Worm (Caenorhabditis elegans) whole organism, young adult: ENCODE results near the gene hil-1.

Experiments
- B0019.2 ChIP-seq: fragments of 200-800 bp; sonication (Bioruptor generic); conservative IDR thresholded peaks from 2 replicates; pipeline ENCODE4 v1.3.6; 2022; ENCODE audit warnings: missing genetic modification reagents, missing genetic modification characterization, missing compliant biosample characterization
- B0035.1 ChIP-seq: sonication (generic microtip); optimal IDR thresholded peaks from 2 replicates; lab custom pipeline; 2016; ENCODE audit warnings: missing genetic modification characterization, mild to moderate bottlenecking, missing compliant biosample characterization, missing genotype, missing genetic modification reagents
- C17E4.6 ChIP-seq: fragments of 200-800 bp; sonication (Bioruptor generic); IDR thresholded peaks from 2 replicates; pipeline ENCODE4 v1.3.6; 2022; ENCODE audit warnings: missing genetic modification reagents, missing genetic modification characterization, missing compliant biosample characterization
- F22D6.2 ChIP-seq: sonication (generic microtip); optimal IDR thresholded peaks from 2 replicates; lab custom pipeline; 2016; ENCODE audit warnings: mild to moderate bottlenecking, missing genetic modification characterization, missing compliant biosample characterization
- F33H1.4 ChIP-seq: fragments of 200-800 bp; sonication (Bioruptor generic); IDR thresholded peaks from 2 replicates; pipeline ENCODE4 v1.3.6; 2022; ENCODE audit warnings: missing genetic modification reagents, missing genetic modification characterization, missing compliant biosample characterization
- F39B2.1 ChIP-seq: fragments of 200-800 bp; sonication (Bioruptor generic); IDR thresholded peaks from 2 replicates; pipeline ENCODE4 v1.3.6; 2022; ENCODE audit warnings: missing genetic modification reagents, missing genetic modification characterization, missing compliant biosample characterization
- Y53F4B.3 ChIP-seq: fragments of 200-800 bp; sonication (Bioruptor generic); IDR thresholded peaks from 2 replicates; pipeline ENCODE4 v1.3.6; 2022; ENCODE audit warnings: missing genetic modification reagents, missing genetic modification characterization, missing compliant biosample characterization
- Y53G8AR.9 ChIP-seq: fragments of 200-800 bp; sonication (Bioruptor generic); conservative IDR thresholded peaks from 2 replicates; pipeline ENCODE4 v1.3.6; 2022; ENCODE audit warnings: missing genetic modification reagents, missing genetic modification characterization, missing compliant biosample characterization
- Y67H2A.10 ChIP-seq: fragments of 200-800 bp; sonication (Bioruptor generic); conservative IDR thresholded peaks from 2 replicates; pipeline ENCODE4 v1.3.6; 2022; ENCODE audit warnings: missing genetic modification reagents, missing genetic modification characterization, missing compliant biosample characterization
- Y95B8A.8 ChIP-seq: fragments of 200-800 bp; sonication (Bioruptor generic); IDR thresholded peaks from 2 replicates; pipeline ENCODE4 v1.3.6; 2022; ENCODE audit warnings: missing genetic modification reagents, missing genetic modification characterization, missing compliant biosample characterization
- ZK185.1 ChIP-seq: sonication (generic microtip); optimal IDR thresholded peaks from 2 replicates; lab custom pipeline; 2016; ENCODE audit warnings: mild to moderate bottlenecking, missing genetic modification characterization, missing compliant biosample characterization; ENCODE audit not compliant: poor library complexity, severe bottlenecking
- ama-1 ChIP-seq, 3 experiments: fragments of 150-350 bp in 1 of 3; sonication (generic microtip) in 2 of 3; optimal IDR thresholded peaks; 2 replicates each; lab custom pipeline; 2014 to 2018; ENCODE audit warnings: missing biosample characterization in 2 of 3, missing genetic modification characterization in 2 of 3, missing genetic modification reagents in 2 of 3
- athp-1 ChIP-seq: sonication (generic microtip); optimal IDR thresholded peaks from 2 replicates; lab custom pipeline; 2017; ENCODE audit warnings: mild to moderate bottlenecking, missing genetic modification characterization, missing compliant biosample characterization
- attf-3 ChIP-seq: fragments of 200-800 bp; sonication (Bioruptor generic); conservative IDR thresholded peaks from 2 replicates; pipeline ENCODE4 v1.3.6; 2022; ENCODE audit warnings: missing genetic modification reagents, missing genetic modification characterization, missing compliant biosample characterization
- attf-6 ChIP-seq: fragments of 200-800 bp; sonication (Bioruptor generic); IDR thresholded peaks from 2 replicates; pipeline ENCODE4 v1.3.6; 2022; ENCODE audit warnings: missing genetic modification reagents, missing genetic modification characterization, missing compliant biosample characterization
- bed-1 ChIP-seq: fragments of 200-800 bp; sonication (Bioruptor generic); IDR thresholded peaks from 2 replicates; pipeline ENCODE4 v1.3.6; 2022; ENCODE audit warnings: missing genetic modification reagents, missing genetic modification characterization, missing compliant biosample characterization
- ceh-100 ChIP-seq: fragments of 200-800 bp; sonication (Bioruptor generic); IDR thresholded peaks from 2 replicates; pipeline ENCODE4 v1.3.6; 2022; ENCODE audit warnings: missing genetic modification reagents, missing genetic modification characterization, missing compliant biosample characterization
- die-1 ChIP-seq: sonication (generic microtip); optimal IDR thresholded peaks from 2 replicates; lab custom pipeline; 2016; ENCODE audit warnings: missing genotype, mild to moderate bottlenecking, missing genetic modification characterization, missing compliant biosample characterization
- dpl-1 ChIP-seq: fragments of 150-350 bp; optimal IDR thresholded peaks from 2 replicates; lab custom pipeline; 2014; ENCODE audit warnings: missing biosample characterization, missing genetic modification reagents, missing genetic modification characterization
- efl-1 ChIP-seq: fragments of 150-350 bp; optimal IDR thresholded peaks from 2 replicates; lab custom pipeline; 2014; ENCODE audit warnings: missing biosample characterization, missing genetic modification reagents, missing genetic modification characterization
- egl-44 ChIP-seq: fragments of 200-800 bp; sonication (Bioruptor generic); IDR thresholded peaks from 2 replicates; pipeline ENCODE4 v1.3.6; 2022; ENCODE audit warnings: missing genetic modification reagents, missing genetic modification characterization, missing compliant biosample characterization
- egrh-3 ChIP-seq: fragments of 200-800 bp; sonication (Bioruptor generic); IDR thresholded peaks from 2 replicates; pipeline ENCODE4 v1.3.6; 2022; ENCODE audit warnings: missing genetic modification reagents, missing genetic modification characterization, missing compliant biosample characterization
- ekl-4 ChIP-seq: fragments of 200-800 bp; sonication (Bioruptor generic); IDR thresholded peaks from 2 replicates; pipeline ENCODE4 v1.3.6; 2022; ENCODE audit warnings: missing genetic modification reagents, missing genetic modification characterization, missing compliant biosample characterization
- him-1 ChIP-seq: sonication (generic microtip); optimal IDR thresholded peaks from 2 replicates; lab custom pipeline; 2016; ENCODE audit warnings: missing genotype, missing genetic modification reagents, missing genetic modification characterization, missing compliant biosample characterization
- hmg-1.2 ChIP-seq: fragments of 200-800 bp; sonication (Bioruptor generic); IDR thresholded peaks from 2 replicates; pipeline ENCODE4 v1.3.6; 2022; ENCODE audit warnings: missing genetic modification reagents, missing genetic modification characterization, missing compliant biosample characterization
- hrde-1 ChIP-seq: sonication (generic microtip); optimal IDR thresholded peaks from 2 replicates; lab custom pipeline; 2016; ENCODE audit warnings: missing genetic modification characterization, mild to moderate bottlenecking, missing compliant biosample characterization, moderate library complexity, missing genotype, missing genetic modification reagents, borderline replicate concordance
- hsf-1 ChIP-seq: fragments of 200-800 bp; sonication (Bioruptor generic); IDR thresholded peaks from 2 replicates; pipeline ENCODE4 v1.3.6; 2022; ENCODE audit warnings: missing genetic modification reagents, missing genetic modification characterization, missing compliant biosample characterization
- lin-40 ChIP-seq: sonication (generic microtip); optimal IDR thresholded peaks from 2 replicates; lab custom pipeline; 2016; ENCODE audit warnings: missing genetic modification characterization, mild to moderate bottlenecking, missing compliant biosample characterization, missing genotype, missing genetic modification reagents
- lin-54 ChIP-seq: fragments of 200-800 bp; sonication (Bioruptor generic); optimal IDR thresholded peaks from 2 replicates; lab custom pipeline; 2018; ENCODE audit warnings: mild to moderate bottlenecking, missing genetic modification characterization, missing compliant biosample characterization
- lir-1 ChIP-seq: fragments of 200-800 bp; sonication (Bioruptor generic); conservative IDR thresholded peaks from 2 replicates; pipeline ENCODE4 v1.3.6; 2022; ENCODE audit warnings: missing genetic modification reagents, missing genetic modification characterization, missing compliant biosample characterization
- lsl-1 ChIP-seq: fragments of 200-800 bp; sonication (Bioruptor generic); optimal IDR thresholded peaks from 2 replicates; lab custom pipeline; 2018; ENCODE audit warnings: mild to moderate bottlenecking, missing genetic modification characterization, moderate library complexity, missing compliant biosample characterization
- madf-10 ChIP-seq: sonication (generic microtip); optimal IDR thresholded peaks from 2 replicates; lab custom pipeline; 2016; ENCODE audit warnings: mild to moderate bottlenecking, missing genetic modification characterization, missing compliant biosample characterization
- madf-6 ChIP-seq: fragments of 200-800 bp; sonication (Bioruptor generic); IDR thresholded peaks from 2 replicates; pipeline ENCODE4 v1.3.6; 2022; ENCODE audit warnings: missing genetic modification reagents, missing genetic modification characterization, missing compliant biosample characterization
- mcd-1 ChIP-seq: fragments of 200-800 bp; sonication (Bioruptor generic); IDR thresholded peaks from 2 replicates; pipeline ENCODE4 v1.3.6; 2022; ENCODE audit warnings: missing genetic modification reagents, missing genetic modification characterization, missing compliant biosample characterization
- mes-4 ChIP-seq: sonication (generic microtip); optimal IDR thresholded peaks from 2 replicates; lab custom pipeline; 2016; ENCODE audit warnings: missing genotype, missing genetic modification characterization, missing compliant biosample characterization
- nhr-90 ChIP-seq: sonication (generic microtip); optimal IDR thresholded peaks from 2 replicates; lab custom pipeline; 2016; ENCODE audit warnings: missing genotype, mild to moderate bottlenecking, missing genetic modification characterization, missing compliant biosample characterization
- pbrm-1 ChIP-seq: fragments of 200-800 bp; sonication (Bioruptor generic); IDR thresholded peaks from 2 replicates; pipeline ENCODE4 v1.3.6; 2022; ENCODE audit warnings: missing genetic modification reagents, missing genetic modification characterization, missing compliant biosample characterization
- rcor-1 ChIP-seq: fragments of 200-800 bp; sonication (Bioruptor generic); IDR thresholded peaks from 2 replicates; pipeline ENCODE4 v1.3.6; 2022; ENCODE audit warnings: missing genetic modification reagents, missing genetic modification characterization, missing compliant biosample characterization
- repo-1 ChIP-seq: sonication (generic microtip); optimal IDR thresholded peaks from 2 replicates; lab custom pipeline; 2017; ENCODE audit warnings: mild to moderate bottlenecking, missing genetic modification characterization, missing compliant biosample characterization
- snpc-1.1 ChIP-seq: sonication (generic microtip); optimal IDR thresholded peaks from 2 replicates; lab custom pipeline; 2017; ENCODE audit warnings: missing genetic modification characterization, mild to moderate bottlenecking, missing compliant biosample characterization, antibody characterized with exemption, moderate library complexity, missing genotype, missing genetic modification reagents; ENCODE audit not compliant: insufficient read depth
- snpc-1.3 ChIP-seq: sonication (generic microtip); optimal IDR thresholded peaks from 2 replicates; lab custom pipeline; 2017; ENCODE audit warnings: missing genetic modification characterization, mild to moderate bottlenecking, missing compliant biosample characterization, antibody characterized with exemption, moderate library complexity, missing genotype, missing genetic modification reagents; ENCODE audit not compliant: insufficient read depth
- snpc-4 ChIP-seq, 5 experiments: fragments of 150-350 bp in 1 of 5; sonication (generic microtip) in 4 of 5; optimal IDR thresholded peaks; 2 replicates each; lab custom pipeline; 2014 to 2018; ENCODE audit warnings: missing genetic modification characterization in 5 of 5, missing biosample characterization in 3 of 5, antibody characterized with exemption in 2 of 5, mild to moderate bottlenecking in 2 of 5, missing compliant biosample characterization in 2 of 5, missing genotype in 2 of 5, moderate library complexity in 2 of 5, missing genetic modification reagents in 1 of 5
- tlf-1 ChIP-seq: fragments of 200-800 bp; sonication (Bioruptor generic); optimal IDR thresholded peaks from 2 replicates; lab custom pipeline; 2018; ENCODE audit warnings: mild to moderate bottlenecking, missing genetic modification characterization, missing compliant biosample characterization
- ztf-6 ChIP-seq: fragments of 200-800 bp; sonication (Bioruptor generic); IDR thresholded peaks from 2 replicates; pipeline ENCODE4 v1.3.6; 2022; ENCODE audit warnings: missing genetic modification reagents, missing genetic modification characterization, missing compliant biosample characterization

Gene hil-1

ce11 chrV:14990843-14991242 lies 41.3 kb downstream of the hil-1 start, which contains the start of the genes cdt-2 and T01C3.2:
Gene cdt-2, minus strand, starts transcription at chrV:14991126.
Gene T01C3.2, plus strand, starts transcription at chrV:14991168.
- TF ChIP-seq nhr-90 (tag; lab: Kevin White, UChicago) = no peak
- no peak for TF ChIP-seq Y53G8AR.9 (GFP tag; lab: Robert Waterston, UW)
- TF ChIP-seq attf-3 (GFP tag; lab: Robert Waterston, UW) = peak; percentile 91
- peak; percentile 32 for TF ChIP-seq efl-1

DNA sequence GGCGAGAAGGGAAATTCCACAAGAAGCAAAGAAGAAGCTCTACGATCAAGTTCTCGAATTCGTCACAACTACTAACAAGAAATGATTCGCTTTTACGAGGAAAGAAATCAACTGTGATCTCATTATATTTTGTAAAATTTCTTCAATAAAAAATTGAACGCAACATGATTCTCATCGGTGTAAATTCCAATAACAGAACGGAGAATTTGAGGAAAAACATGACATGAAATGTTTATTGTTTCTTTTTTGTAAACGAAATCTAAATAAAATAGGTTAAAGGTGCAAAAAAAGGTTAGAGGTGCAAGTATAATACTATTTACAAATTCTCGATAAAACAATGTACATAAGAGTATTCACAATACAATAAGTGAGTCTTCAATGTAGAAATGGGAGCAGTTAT lies 41.9 kb downstream of the hil-1 start:
- TF ChIP-seq Y95B8A.8 (peak; percentile 91), madf-10 (tag; lab: Kevin White, UChicago) (no peak), hrde-1 (tag; lab: Kevin White, UChicago) (peak; percentile 89), Y53F4B.3 (GFP tag; lab: Robert Waterston, UW) (no peak), attf-6 (GFP tag; lab: Robert Waterston, UW) (peak; percentile 84), B0019.2 (GFP tag; lab: Robert Waterston, UW) (no peak), ZK185.1 (tag; lab: Kevin White, UChicago) (no peak), repo-1 (tag; lab: Kevin White, UChicago) (peak; percentile 11), F33H1.4 (GFP tag; lab: Robert Waterston, UW) (0 out of 2 replicates have a peak, but pooled peaks have one; percentile 23), ekl-4 (GFP tag; lab: Robert Waterston, UW) (peak; percentile 72), snpc-1.3 (tag; lab: Kevin White, UChicago) (peak; percentile 85), bed-1 (GFP tag; lab: Robert Waterston, UW) (no peak), ama-1 (optimal IDR thresholded peaks at IDR 0.05; lab: Kevin White, UChicago) (no peak), ama-1 (GFP tag; optimal IDR thresholded peaks at IDR 0.05; lab: Kevin White, UChicago) (peak in 1 of 2 experiments; percentile 49), mes-4 (no peak), lir-1 (GFP tag; lab: Robert Waterston, UW) (no peak), pbrm-1 (GFP tag; lab: Robert Waterston, UW) (0 out of 2 replicates have a peak, but pooled peaks have one; percentile 13), F39B2.1 (GFP tag; lab: Robert Waterston, UW) (0 out of 2 replicates have a peak, but pooled peaks have one; percentile 43), madf-6 (peak; percentile 76), F22D6.2 (tag; lab: Kevin White, UChicago) (no peak), lin-54 (GFP tag; lab: Kevin White, UChicago) (peak; percentile 51), C17E4.6 (GFP tag; lab: Robert Waterston, UW) (0 out of 2 replicates have a peak, but pooled peaks have one; percentile 44), die-1 (peak; percentile 50), Y67H2A.10 (GFP tag; lab: Robert Waterston, UW) (no peak), rcor-1 (GFP tag; lab: Robert Waterston, UW) (peak; percentile 69), Y53G8AR.9 (GFP tag; lab: Robert Waterston, UW) (peak; percentile 83; the same call in 1 of the 2 replicates), egrh-3 (GFP tag; lab: Robert Waterston, UW) (no peak), ceh-100 (GFP tag; lab: Robert Waterston, UW) (peak; percentile 56; the same call in 1 of the 2 replicates), dpl-1 (GFP tag; lab: Kevin White, UChicago) (no peak), him-1 (tag; lab: Kevin White, UChicago) (no peak), snpc-1.1 (tag; lab: Kevin White, UChicago) (peak; percentile 14), ztf-6 (GFP tag; lab: Robert Waterston, UW) (no peak), lin-40 (tag; lab: Kevin White, UChicago) (no peak), efl-1 (peak; percentile 6), B0035.1 (no peak), hmg-1.2 (GFP tag; lab: Robert Waterston, UW) (peak; percentile 12; the same call in 1 of the 2 replicates), egl-44 (GFP tag; lab: Robert Waterston, UW) (peak; percentile 44; the same call in 1 of the 2 replicates), lsl-1 (GFP tag; lab: Kevin White, UChicago) (peak; percentile 46), tlf-1 (GFP tag; lab: Kevin White, UChicago) (no peak), hsf-1 (GFP tag; lab: Robert Waterston, UW) (peak; percentile 79), athp-1 (tag; lab: Kevin White, UChicago) (peak; percentile 71), mcd-1 (no peak), snpc-4 (GFP tag; optimal IDR thresholded peaks at IDR 0.05; lab: Kevin White, UChicago) (no peak), snpc-4 (tag; optimal IDR thresholded peaks at IDR 0.05; lab: Kevin White, UChicago) (no peak)
